Fruit fly (Drosophila melanogaster): ENCODE data around the gene Pdss2.

- TF ChIP-seq Myc (optimal IDR thresholded peaks at IDR 0.05), result no peak
- TF ChIP-seq usp (GFP tag; optimal IDR thresholded peaks at IDR 0.05), result no peak
- TF ChIP-seq OdsH (GFP tag; optimal IDR thresholded peaks at IDR 0.05), result no peak
Measured at dm6 chr3L:20999639-21000038, 28.1 kb upstream of the Pdss2 start.
